Fruit fly (Drosophila melanogaster) whole organism, pupa: Measurements from ENCODE around the gene Kal1.

Source experiments
- CG14655 ChIP-seq: fragments of 200-800 bp; sonication (Bioruptor generic); optimal IDR thresholded peaks from 3 replicates; lab custom pipeline; 2017; ENCODE audit warnings: mild to moderate bottlenecking, missing biosample characterization, missing genetic modification reagents, missing genetic modification characterization
- CG17806 ChIP-seq: fragments of 200-800 bp; sonication (Bioruptor generic); optimal IDR thresholded peaks from 2 replicates; lab custom pipeline; 2018; ENCODE audit warnings: missing biosample characterization, mild to moderate bottlenecking, missing genetic modification characterization, moderate library complexity
- CG32121 ChIP-seq: fragments of 200-800 bp; sonication (Bioruptor generic); IDR thresholded peaks from 2 replicates; pipeline ENCODE4 v1.3.6; 2022; ENCODE audit warnings: missing biosample characterization, missing genetic modification characterization
- CG34367 ChIP-seq: fragments of 200-800 bp; sonication (Bioruptor generic); optimal IDR thresholded peaks from 2 replicates; lab custom pipeline; 2018; ENCODE audit warnings: missing biosample characterization, mild to moderate bottlenecking, missing genetic modification characterization
- CG4496 ChIP-seq: fragments of 200-800 bp; sonication (Bioruptor generic); IDR thresholded peaks from 3 replicates; pipeline ENCODE4 v1.3.6; 2022; ENCODE audit warnings: missing biosample characterization, missing genetic modification characterization
- CG9948 ChIP-seq: fragments of 200-800 bp; sonication (Bioruptor generic); optimal IDR thresholded peaks from 2 replicates; lab custom pipeline; 2018; ENCODE audit warnings: missing biosample characterization, mild to moderate bottlenecking, missing genetic modification characterization, moderate library complexity
- EcR ChIP-seq: fragments of 200-800 bp; sonication (Bioruptor generic); optimal IDR thresholded peaks from 3 replicates; lab custom pipeline; 2019; ENCODE audit warnings: missing biosample characterization, missing genetic modification characterization, mild to moderate bottlenecking, moderate library complexity, missing genetic modification reagents
- Ets98B ChIP-seq: fragments of 200-800 bp; sonication (Bioruptor generic); IDR thresholded peaks from 2 replicates; pipeline ENCODE4 v1.3.6; 2022; ENCODE audit warnings: missing biosample characterization, missing genetic modification characterization
- fd96Ca ChIP-seq: fragments of 200-800 bp; sonication (Bioruptor generic); IDR thresholded peaks from 3 replicates; pipeline ENCODE4 v1.3.6; 2022; ENCODE audit warnings: missing biosample characterization, missing genetic modification characterization

DNA sequence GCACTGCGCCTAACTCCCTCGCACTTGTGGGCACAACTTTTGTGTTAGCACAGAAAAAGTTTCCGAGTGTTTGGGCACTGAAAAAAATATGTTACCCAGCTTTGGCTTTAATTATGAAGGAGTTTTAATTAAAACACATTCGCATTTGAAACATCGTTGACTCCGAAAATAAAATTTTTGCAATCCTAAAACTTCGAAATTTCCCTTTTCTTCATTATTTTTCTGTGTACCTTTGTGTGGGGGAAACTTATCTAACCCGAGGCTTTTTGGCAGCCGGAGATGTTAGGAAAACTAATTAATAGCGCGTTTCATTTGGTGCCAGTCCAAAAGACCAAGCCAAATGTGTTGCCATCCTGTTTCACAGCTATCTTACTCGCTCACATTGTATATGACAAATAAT, 49.5 kb upstream of the Kal1 start:
- TF ChIP-seq CG14655 (GFP tag; lab: Kevin White, UChicago) (no peak), CG9948 (tag; lab: Kevin White, UChicago) (no peak), Ets98B (no peak), CG34367 (no peak), CG17806 (tag; lab: Kevin White, UChicago) (no peak), CG4496 (GFP tag; lab: Robert Waterston, UW) (peak; percentile 13; the same call in 1 of the 3 replicates), EcR (no peak), CG32121 (GFP tag; lab: Robert Waterston, UW) (no peak), fd96Ca (GFP tag; lab: Robert Waterston, UW) (no peak)
